Worm (Caenorhabditis elegans): ENCODE data around the gene srlf-18.
A peak's percentile ranks its signal among the peaks of the same experiment; 100 is the strongest.

The srlf-18 gene

ce11 chrIV:11142314-11143227, 41.3 kb upstream of the srlf-18 start, which contains the start of gene skih-2:
TSS of gene skih-2 (minus strand) at chrIV:11142364.
- TF ChIP-seq C34F6.9 (tag; optimal IDR thresholded peaks at IDR 0.05) = peak; percentile 79
- TF ChIP-seq R02D3.7 (tag; optimal IDR thresholded peaks at IDR 0.05) = no peak
- TF ChIP-seq lsy-2 (tag; optimal IDR thresholded peaks at IDR 0.05) = peak; percentile 14 to 80
- TF ChIP-seq zag-1 (tag; optimal IDR thresholded peaks at IDR 0.05) = no peak
- TF ChIP-seq lin-13 (GFP tag; optimal IDR thresholded peaks at IDR 0.05) = peak; percentile 29
- TF ChIP-seq ceh-82 (tag; optimal IDR thresholded peaks at IDR 0.05) = no peak
- TF ChIP-seq nhr-11 (tag; optimal IDR thresholded peaks at IDR 0.05) = no peak
- peak; percentile 78 for TF ChIP-seq unc-55 (GFP tag; optimal IDR thresholded peaks at IDR 0.05)
- peak; percentile 6 for TF ChIP-seq crh-2 (tag; optimal IDR thresholded peaks at IDR 0.05)
- TF ChIP-seq nhr-25 (tag; optimal IDR thresholded peaks at IDR 0.05) = peak; percentile 5
- TF ChIP-seq gmeb-1 (tag; optimal IDR thresholded peaks at IDR 0.05) = peak; percentile 92
- TF ChIP-seq sma-3 (GFP tag; optimal IDR thresholded peaks at IDR 0.05) = no peak

ce11 chrIV:11131268-11131667, 30.0 kb upstream of the srlf-18 start, which contains the start of gene ard-1:
TSS of gene ard-1 (plus strand) at chrIV:11131279.
- TF ChIP-seq R02D3.7 (tag; optimal IDR thresholded peaks at IDR 0.05) = no peak
- no peak for TF ChIP-seq sma-3 (GFP tag; optimal IDR thresholded peaks at IDR 0.05)
- TF ChIP-seq zag-1 (tag; optimal IDR thresholded peaks at IDR 0.05) = no peak
- no peak for TF ChIP-seq snpc-4 (tag; optimal IDR thresholded peaks at IDR 0.05)
- no peak for TF ChIP-seq mab-5 (tag; optimal IDR thresholded peaks at IDR 0.05)
- TF ChIP-seq nhr-6 (tag; optimal IDR thresholded peaks at IDR 0.05) = no peak
- no peak for TF ChIP-seq elt-3 (tag; optimal IDR thresholded peaks at IDR 0.05)
- TF ChIP-seq elt-1 (tag; optimal IDR thresholded peaks at IDR 0.05) = no peak
- no peak for TF ChIP-seq alr-1 (tag; optimal IDR thresholded peaks at IDR 0.05)
- TF ChIP-seq C34F6.9 (tag; optimal IDR thresholded peaks at IDR 0.05) = no peak
- no peak for TF ChIP-seq fos-1 (tag; optimal IDR thresholded peaks at IDR 0.05)
- TF ChIP-seq ceh-82 (tag; optimal IDR thresholded peaks at IDR 0.05) = no peak
- no peak for TF ChIP-seq lin-11 (tag; optimal IDR thresholded peaks at IDR 0.05)
- no peak for TF ChIP-seq mbf-1 (tag; optimal IDR thresholded peaks at IDR 0.05)
- TF ChIP-seq nhr-77 (tag; optimal IDR thresholded peaks at IDR 0.05) = no peak

- TF ChIP-seq fos-1 (tag; optimal IDR thresholded peaks at IDR 0.05) = peak; percentile 8
- no peak for TF ChIP-seq nhr-10 (tag; optimal IDR thresholded peaks at IDR 0.05)
- TF ChIP-seq nhr-11 (tag; optimal IDR thresholded peaks at IDR 0.05) = no peak
- TF ChIP-seq sma-3 (GFP tag; optimal IDR thresholded peaks at IDR 0.05) = no peak
- TF ChIP-seq nhr-12 (tag; optimal IDR thresholded peaks at IDR 0.05) = no peak
- TF ChIP-seq nhr-129 (tag; optimal IDR thresholded peaks at IDR 0.05) = peak; percentile 9
- no peak for TF ChIP-seq ceh-16 (tag; optimal IDR thresholded peaks at IDR 0.05)
- no peak for TF ChIP-seq skn-1 (tag; optimal IDR thresholded peaks at IDR 0.05)
- peak; percentile 51 for TF ChIP-seq unc-55 (GFP tag; optimal IDR thresholded peaks at IDR 0.05)
- TF ChIP-seq lin-39 (tag; optimal IDR thresholded peaks at IDR 0.05) = no peak
- TF ChIP-seq nhr-21 (tag; optimal IDR thresholded peaks at IDR 0.05) = no peak
- TF ChIP-seq nhr-237 (tag; optimal IDR thresholded peaks at IDR 0.05) = no peak
- no peak for TF ChIP-seq gmeb-1 (tag; optimal IDR thresholded peaks at IDR 0.05)
- TF ChIP-seq C34F6.9 (tag; optimal IDR thresholded peaks at IDR 0.05) = no peak
- peak in 1 of 2 experiments; percentile 16 for TF ChIP-seq lsy-2 (tag; optimal IDR thresholded peaks at IDR 0.05)
- TF ChIP-seq mdl-1 (tag; optimal IDR thresholded peaks at IDR 0.05) = no peak
- TF ChIP-seq dmd-4 (tag; optimal IDR thresholded peaks at IDR 0.05) = no peak
- TF ChIP-seq unc-39 (tag; optimal IDR thresholded peaks at IDR 0.05) = no peak
- no peak for TF ChIP-seq ztf-11 (tag; optimal IDR thresholded peaks at IDR 0.05)
- no peak for TF ChIP-seq sem-4 (tag; optimal IDR thresholded peaks at IDR 0.05)
- TF ChIP-seq egl-27 (tag; optimal IDR thresholded peaks at IDR 0.05) = no peak
Measured at ce11 chrIV:11130774-11131173, 29.5 kb upstream of the srlf-18 start.

- TF ChIP-seq unc-62 (GFP tag; optimal IDR thresholded peaks at IDR 0.05) (no peak), fos-1 (tag; optimal IDR thresholded peaks at IDR 0.05) (no peak), zag-1 (tag; optimal IDR thresholded peaks at IDR 0.05) (no peak), sma-3 (GFP tag; optimal IDR thresholded peaks at IDR 0.05) (no peak), ztf-4 (tag; optimal IDR thresholded peaks at IDR 0.05) (no peak), nhr-12 (tag; optimal IDR thresholded peaks at IDR 0.05) (no peak), nhr-25 (tag; optimal IDR thresholded peaks at IDR 0.05) (no peak), mab-5 (tag; optimal IDR thresholded peaks at IDR 0.05) (no peak), ztf-1 (GFP tag; conservative IDR thresholded peaks at IDR 0.05) (no peak), unc-39 (tag; optimal IDR thresholded peaks at IDR 0.05) (no peak), ama-1 (optimal IDR thresholded peaks at IDR 0.05) (no peak), F13H6.1 (tag; optimal IDR thresholded peaks at IDR 0.05) (no peak), sma-9 (GFP tag; optimal IDR thresholded peaks at IDR 0.05) (no peak), sma-9 (tag; optimal IDR thresholded peaks at IDR 0.05) (no peak), dmd-4 (tag; optimal IDR thresholded peaks at IDR 0.05) (no peak), Y55F3AM.14 (GFP tag; optimal IDR thresholded peaks at IDR 0.05) (no peak), R02D3.7 (tag; optimal IDR thresholded peaks at IDR 0.05) (no peak), nhr-77 (tag; optimal IDR thresholded peaks at IDR 0.05) (no peak), peb-1 (tag; optimal IDR thresholded peaks at IDR 0.05) (no peak), elt-1 (tag; optimal IDR thresholded peaks at IDR 0.05) (no peak)
Measured at ce11 chrIV:11126028-11126427, 24.7 kb upstream of the srlf-18 start.

All from whole organism, L2 larva.